Worm (Caenorhabditis elegans): ENCODE measurements around the gene srw-133.

srw-133 gene

ce11 chrV:4063559-4064164, 50.9 kb downstream of the srw-133 start:
- TF ChIP-seq attf-5 (GFP tag; optimal IDR thresholded peaks at IDR 0.05) (peak; percentile 6), lin-54 (GFP tag; optimal IDR thresholded peaks at IDR 0.05) (peak; percentile 57), ceh-100 (GFP tag; IDR thresholded peaks at IDR 0.05) (peak; percentile 77), nfyb-1 (GFP tag; IDR thresholded peaks at IDR 0.05) (peak; percentile 83), F33H1.4 (GFP tag; IDR thresholded peaks at IDR 0.05) (peak; percentile 60), D2030.7 (GFP tag; IDR thresholded peaks at IDR 0.05) (peak; percentile 72; the same call in 1 of the 2 replicates), B0019.2 (GFP tag; conservative IDR thresholded peaks at IDR 0.05) (0 out of 2 replicates have a peak, but pooled peaks have one; percentile 19), egl-18 (GFP tag; IDR thresholded peaks at IDR 0.05) (0 out of 2 replicates have a peak, but pooled peaks have one; percentile 59), rcor-1 (GFP tag; IDR thresholded peaks at IDR 0.05) (peak; percentile 63; the same call in 1 of the 2 replicates), ekl-4 (GFP tag; IDR thresholded peaks at IDR 0.05) (peak; percentile 66; the same call in 1 of the 2 replicates), lsl-1 (GFP tag; optimal IDR thresholded peaks at IDR 0.05) (peak; percentile 36), lir-1 (GFP tag; conservative IDR thresholded peaks at IDR 0.05) (peak; percentile 35; the same call in 1 of the 2 replicates), hmg-20 (GFP tag; IDR thresholded peaks at IDR 0.05) (0 out of 2 replicates have a peak, but pooled peaks have one; percentile 16), C06A6.2 (GFP tag; conservative IDR thresholded peaks at IDR 0.05) (peak; percentile 67), Y67H2A.10 (GFP tag; conservative IDR thresholded peaks at IDR 0.05) (0 out of 2 replicates have a peak, but pooled peaks have one; percentile 30), hmg-1.2 (GFP tag; IDR thresholded peaks at IDR 0.05) (peak; percentile 91), madf-6 (GFP tag; IDR thresholded peaks at IDR 0.05) (peak; percentile 66), mcd-1 (GFP tag; IDR thresholded peaks at IDR 0.05) (peak; percentile 98), ceh-91 (GFP tag; IDR thresholded peaks at IDR 0.05) (peak; percentile 69), madf-8 (GFP tag; conservative IDR thresholded peaks at IDR 0.05) (peak; percentile 33; the same call in 1 of the 2 replicates), hsf-1 (GFP tag; IDR thresholded peaks at IDR 0.05) (peak; percentile 54)

Data from whole organism, young adult.